Fruit fly (Drosophila melanogaster): ENCODE data around the gene Srg3.
A peak's percentile ranks its signal among the peaks of the same experiment; 100 is the strongest.

The Srg3 gene

DNA sequence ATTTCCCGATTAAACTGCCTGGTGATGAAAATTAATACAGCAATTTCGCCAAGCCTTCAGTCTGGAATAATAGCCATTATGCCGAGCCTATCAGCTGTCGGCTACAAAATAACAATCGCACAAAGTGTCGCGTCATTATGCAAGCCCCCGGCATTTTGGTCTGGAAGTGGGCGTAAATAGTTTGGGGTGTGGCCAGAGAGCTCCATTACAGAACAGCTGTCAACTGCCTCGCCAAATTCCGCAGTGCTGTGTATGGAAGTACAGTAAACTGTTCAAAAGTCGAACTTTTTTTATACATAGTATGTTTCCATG lies 22.3 kb upstream of the Srg3 start:
- no peak for TF ChIP-seq Dif (GFP tag; optimal IDR thresholded peaks at IDR 0.05; ENCODE audit: partially characterized antibody)
- TF ChIP-seq jim (GFP tag; optimal IDR thresholded peaks at IDR 0.05) = no peak
- TF ChIP-seq foxo (GFP tag; optimal IDR thresholded peaks at IDR 0.05) = no peak
- TF ChIP-seq N (GFP tag; optimal IDR thresholded peaks at IDR 0.05) = no peak
- no peak for TF ChIP-seq sage (GFP tag; optimal IDR thresholded peaks at IDR 0.05)
- no peak for TF ChIP-seq Rel (GFP tag; optimal IDR thresholded peaks at IDR 0.05)
- no peak for TF ChIP-seq Rel (tag; optimal IDR thresholded peaks at IDR 0.05)
- TF ChIP-seq pan (optimal IDR thresholded peaks at IDR 0.05) = no peak

dm6 chr3L:9421621-9422020 lies 21.4 kb upstream of the Srg3 start:
- TF ChIP-seq fru (GFP tag; optimal IDR thresholded peaks at IDR 0.05) (no peak), usp (GFP tag; optimal IDR thresholded peaks at IDR 0.05) (no peak), Myc (optimal IDR thresholded peaks at IDR 0.05) (no peak), br (GFP tag; optimal IDR thresholded peaks at IDR 0.05) (no peak), dmrt93B (GFP tag; optimal IDR thresholded peaks at IDR 0.05) (no peak), Sp1 (GFP tag; optimal IDR thresholded peaks at IDR 0.05) (no peak), CrebA (GFP tag; optimal IDR thresholded peaks at IDR 0.05; ENCODE audit: borderline replicate concordance) (no peak), tai (GFP tag; optimal IDR thresholded peaks at IDR 0.05) (no peak), brk (GFP tag; optimal IDR thresholded peaks at IDR 0.05) (no peak)

DNA sequence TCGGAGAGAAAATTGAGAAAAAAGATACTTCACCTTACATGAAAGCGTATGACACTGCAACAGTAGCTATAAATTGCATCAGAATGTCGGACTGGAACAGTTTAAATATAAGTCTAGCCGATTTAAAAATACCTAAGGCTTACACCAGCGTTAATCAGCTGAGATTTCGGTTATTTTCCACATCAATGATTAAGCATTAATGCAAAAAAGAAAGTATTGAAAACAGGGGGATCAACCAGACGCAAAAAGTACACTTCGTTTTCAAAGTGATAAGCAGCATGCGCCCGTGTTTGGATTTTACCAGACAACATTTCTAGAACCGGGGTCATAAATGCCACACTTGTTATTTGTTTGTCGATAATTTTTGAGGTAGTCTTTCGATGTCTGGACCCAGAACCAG lies 20.9 kb upstream of the Srg3 start:
- TF ChIP-seq Rel (GFP tag; optimal IDR thresholded peaks at IDR 0.05) (no peak), Rel (tag; optimal IDR thresholded peaks at IDR 0.05) (peak; percentile 90), lola (GFP tag; optimal IDR thresholded peaks at IDR 0.05) (no peak)

DNA sequence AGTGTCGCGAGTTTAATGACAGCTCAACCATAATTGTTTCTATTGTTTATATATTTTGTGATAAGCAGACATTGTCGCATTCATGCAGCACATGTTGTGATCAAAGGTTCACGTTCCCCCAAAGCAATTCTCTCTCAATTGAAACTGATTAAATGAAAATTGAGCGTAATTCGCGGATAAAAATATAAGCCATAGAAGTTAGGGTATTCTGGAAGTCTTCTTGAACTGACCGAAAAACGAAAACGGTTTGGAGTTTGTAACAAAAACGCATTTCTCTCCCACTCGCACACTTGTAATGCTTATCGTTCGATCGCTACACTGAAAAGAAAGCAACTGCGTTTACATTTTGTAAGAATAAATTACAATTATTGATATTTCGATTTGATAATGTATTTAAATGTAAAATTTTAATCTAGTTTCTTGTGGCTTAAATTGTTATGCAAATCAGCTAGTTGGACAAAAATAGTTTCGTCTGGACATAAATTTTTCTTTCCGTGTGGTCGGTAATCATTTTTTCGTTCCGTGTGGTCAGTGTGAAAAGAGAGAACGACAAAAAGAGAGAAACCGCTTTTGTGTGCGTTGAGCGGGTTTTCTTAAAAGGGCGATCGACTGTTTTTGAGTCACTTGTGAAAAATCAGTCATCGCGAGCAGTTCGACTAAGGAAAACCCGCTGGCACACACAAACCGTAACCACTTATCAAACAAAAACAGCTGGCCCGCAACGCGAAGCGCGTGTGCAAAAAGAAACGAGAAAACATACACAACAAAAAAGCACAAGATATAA lies 20.2 kb upstream of the Srg3 start, which contains the start of gene aay:
Gene aay (plus strand): TSS at position 618 of the 784 bp plus-strand sequence.
- TF ChIP-seq pan (optimal IDR thresholded peaks at IDR 0.05) = no peak
- TF ChIP-seq GATAd (GFP tag; optimal IDR thresholded peaks at IDR 0.05) = peak; percentile 90
- TF ChIP-seq h (GFP tag; optimal IDR thresholded peaks at IDR 0.05) = peak; percentile 99
- TF ChIP-seq br (GFP tag; optimal IDR thresholded peaks at IDR 0.05) = peak; percentile 99
- TF ChIP-seq Vsx2 (GFP tag; optimal IDR thresholded peaks at IDR 0.05; ENCODE audit: partially characterized antibody) = no peak
- TF ChIP-seq OdsH (GFP tag; optimal IDR thresholded peaks at IDR 0.05) = peak; percentile 98
- no peak for TF ChIP-seq jim (GFP tag; optimal IDR thresholded peaks at IDR 0.05)
- TF ChIP-seq Jra (GFP tag; optimal IDR thresholded peaks at IDR 0.05) = peak; percentile 97
- TF ChIP-seq Abd-B (GFP tag; optimal IDR thresholded peaks at IDR 0.05) = no peak
- TF ChIP-seq Rel (GFP tag; optimal IDR thresholded peaks at IDR 0.05) = peak; percentile 96
- TF ChIP-seq Rel (tag; optimal IDR thresholded peaks at IDR 0.05) = peak; percentile 82
- no peak for TF ChIP-seq dl (GFP tag; optimal IDR thresholded peaks at IDR 0.05; ENCODE audit: insufficient read depth in 1 of 2, partially characterized antibody in 2 of 2)
- no peak for TF ChIP-seq lola (GFP tag; optimal IDR thresholded peaks at IDR 0.05)
- TF ChIP-seq CG9705 (GFP tag; optimal IDR thresholded peaks at IDR 0.05) = peak; percentile 95
- TF ChIP-seq sage (GFP tag; optimal IDR thresholded peaks at IDR 0.05) = peak; percentile 97
- peak; percentile 95 for TF ChIP-seq woc (GFP tag; optimal IDR thresholded peaks at IDR 0.05)
- TF ChIP-seq Mio (GFP tag; optimal IDR thresholded peaks at IDR 0.05) = peak; percentile 76
- TF ChIP-seq CG32264 (GFP tag; optimal IDR thresholded peaks at IDR 0.05) = peak; percentile 98
- peak; percentile 98 for TF ChIP-seq HLH106 (tag; optimal IDR thresholded peaks at IDR 0.05)
- TF ChIP-seq tai (GFP tag; optimal IDR thresholded peaks at IDR 0.05) = peak; percentile 92
- TF ChIP-seq Hr83 (GFP tag; optimal IDR thresholded peaks at IDR 0.05; ENCODE audit: poor library complexity, severe bottlenecking) = no peak
- peak; percentile 97 for TF ChIP-seq psq (GFP tag; optimal IDR thresholded peaks at IDR 0.05)
- TF ChIP-seq Dfd (GFP tag; optimal IDR thresholded peaks at IDR 0.05) = peak; percentile 94
- TF ChIP-seq dmrt93B (GFP tag; optimal IDR thresholded peaks at IDR 0.05) = peak; percentile 95
- TF ChIP-seq brk (GFP tag; optimal IDR thresholded peaks at IDR 0.05) = peak; percentile 95
- peak; percentile 99 for TF ChIP-seq fru (GFP tag; optimal IDR thresholded peaks at IDR 0.05)
- TF ChIP-seq Hr78 (GFP tag; optimal IDR thresholded peaks at IDR 0.05) = no peak
- TF ChIP-seq Sp1 (GFP tag; optimal IDR thresholded peaks at IDR 0.05) = peak; percentile 98
- no peak for TF ChIP-seq N (GFP tag; optimal IDR thresholded peaks at IDR 0.05)
- peak; percentile 98 for TF ChIP-seq sv (GFP tag; optimal IDR thresholded peaks at IDR 0.05)
- TF ChIP-seq Dif (GFP tag; optimal IDR thresholded peaks at IDR 0.05; ENCODE audit: partially characterized antibody) = no peak
- peak; percentile 98 for TF ChIP-seq ey (GFP tag; optimal IDR thresholded peaks at IDR 0.05)
- no peak for TF ChIP-seq CrebA (GFP tag; optimal IDR thresholded peaks at IDR 0.05; ENCODE audit: borderline replicate concordance)
- TF ChIP-seq dsf (GFP tag; optimal IDR thresholded peaks at IDR 0.05; ENCODE audit: borderline replicate concordance) = peak; percentile 93
- no peak for TF ChIP-seq usp (GFP tag; optimal IDR thresholded peaks at IDR 0.05)
- no peak for TF ChIP-seq Myc (optimal IDR thresholded peaks at IDR 0.05)
- TF ChIP-seq rgr (GFP tag; optimal IDR thresholded peaks at IDR 0.05) = peak; percentile 99
- TF ChIP-seq foxo (GFP tag; optimal IDR thresholded peaks at IDR 0.05) = peak; percentile 94 to 99
- TF ChIP-seq Hnf4 (GFP tag; optimal IDR thresholded peaks at IDR 0.05) = peak; percentile 96

All from whole organism, wandering third instar larva.